Fruit fly (Drosophila melanogaster) whole organism, prepupa: ENCODE results near the gene Sce.

Experiments used
- CG11294 ChIP-seq: fragments of 200-800 bp; sonication (Bioruptor generic); IDR thresholded peaks from 2 replicates; pipeline ENCODE4 v1.3.6; 2022; ENCODE audit warnings: missing biosample characterization, missing genetic modification characterization
- CG3919 ChIP-seq: fragments of 200-800 bp; sonication (Bioruptor generic); optimal IDR thresholded peaks from 3 replicates; lab custom pipeline; 2016; ENCODE audit warnings: missing biosample characterization, missing genetic modification characterization
- CG6792 ChIP-seq: fragments of 200-800 bp; sonication (Bioruptor generic); optimal IDR thresholded peaks from 3 replicates; lab custom pipeline; 2016; ENCODE audit warnings: missing biosample characterization, missing genetic modification characterization
- CG7368 ChIP-seq: fragments of 200-800 bp; sonication (Bioruptor generic); optimal IDR thresholded peaks from 3 replicates; lab custom pipeline; 2016; ENCODE audit warnings: missing biosample characterization, missing genetic modification characterization
- CG8632 ChIP-seq: fragments of 200-800 bp; sonication (Bioruptor generic); optimal IDR thresholded peaks from 3 replicates; lab custom pipeline; 2016; ENCODE audit warnings: missing biosample characterization, missing genetic modification characterization
- Hr39 ChIP-seq: fragments of 200-800 bp; sonication (Bioruptor generic); optimal IDR thresholded peaks from 2 replicates; lab custom pipeline; 2016; ENCODE audit warnings: missing biosample characterization, missing genetic modification characterization
- Hr4 ChIP-seq: fragments of 200-800 bp; sonication (Bioruptor generic); optimal IDR thresholded peaks from 3 replicates; lab custom pipeline; 2016; ENCODE audit warnings: missing biosample characterization, missing genetic modification characterization

dm6 chr3R:27694018-27694417, 12.2 kb upstream of the Sce start, which contains the start of gene CG43319:
- TF ChIP-seq CG3919 (no peak), CG7368 (no peak), Hr39 (no peak), CG11294 (GFP tag; lab: Robert Waterston, UW) (no peak), CG6792 (GFP tag; lab: Kevin White, UChicago) (no peak), CG8632 (GFP tag; lab: Kevin White, UChicago) (no peak), Hr4 (GFP tag; lab: Kevin White, UChicago) (no peak)
